Worm (Caenorhabditis elegans): ENCODE results near the gene Y53G8AR.6.

The Y53G8AR.6 gene

DNA sequence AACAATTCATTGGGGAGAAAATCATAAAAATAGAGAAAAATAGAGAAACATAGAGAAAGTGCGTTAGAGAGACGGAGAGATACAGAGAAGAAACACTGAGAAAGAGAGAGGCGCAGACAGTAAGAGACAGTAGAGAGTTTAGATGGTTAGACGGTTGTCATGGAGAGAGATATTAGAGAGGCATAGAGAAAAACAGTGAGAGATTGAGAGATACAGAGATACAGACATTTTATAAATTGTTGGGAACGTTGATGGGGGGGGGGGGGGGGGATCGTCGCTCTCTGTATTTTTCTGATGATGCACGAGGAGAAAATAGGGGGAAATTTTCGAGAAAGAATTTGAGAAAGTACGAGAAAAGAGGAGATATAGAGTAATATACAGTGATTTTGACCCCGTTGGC, 15.2 kb upstream of the Y53G8AR.6 start (continued):
- no peak for TF ChIP-seq zag-1 (tag; optimal IDR thresholded peaks at IDR 0.05)
- TF ChIP-seq ets-5 (GFP tag; IDR thresholded peaks at IDR 0.05) = no peak
- TF ChIP-seq nhr-71 (tag; optimal IDR thresholded peaks at IDR 0.05) = peak; percentile 95
- TF ChIP-seq ztf-4 (tag; optimal IDR thresholded peaks at IDR 0.05) = peak; percentile 79
- TF ChIP-seq nhr-28 (tag; optimal IDR thresholded peaks at IDR 0.05) = no peak
- peak; percentile 92 for TF ChIP-seq nhr-11 (tag; optimal IDR thresholded peaks at IDR 0.05)
- no peak for TF ChIP-seq alr-1 (tag; optimal IDR thresholded peaks at IDR 0.05; ENCODE audit: borderline replicate concordance)
- TF ChIP-seq ama-1 (optimal IDR thresholded peaks at IDR 0.05) = no peak
- TF ChIP-seq nhr-84 (tag; optimal IDR thresholded peaks at IDR 0.05) = no peak
- peak; percentile 57 for TF ChIP-seq zip-4 (GFP tag; optimal IDR thresholded peaks at IDR 0.05)
- TF ChIP-seq unc-98 (GFP tag; IDR thresholded peaks at IDR 0.05) = no peak; the same call in 1 of the 2 replicates
- no peak for TF ChIP-seq lin-15B (tag; optimal IDR thresholded peaks at IDR 0.05)
- TF ChIP-seq nhr-77 (tag; optimal IDR thresholded peaks at IDR 0.05) = peak; percentile 40
- TF ChIP-seq C16A3.4 (tag; optimal IDR thresholded peaks at IDR 0.05) = no peak
- peak; percentile 64 for TF ChIP-seq sup-37 (GFP tag; optimal IDR thresholded peaks at IDR 0.05)
- peak; percentile 66 for TF ChIP-seq lin-13 (GFP tag; optimal IDR thresholded peaks at IDR 0.05)
- peak; percentile 52 for TF ChIP-seq elt-2 (tag; optimal IDR thresholded peaks at IDR 0.05)
- TF ChIP-seq tbx-2 (tag; optimal IDR thresholded peaks at IDR 0.05) = peak; percentile 85
- no peak for TF ChIP-seq mef-2 (tag; optimal IDR thresholded peaks at IDR 0.05)
- no peak for TF ChIP-seq ceh-90 (tag; optimal IDR thresholded peaks at IDR 0.05)
- no peak for TF ChIP-seq fkh-10 (GFP tag; optimal IDR thresholded peaks at IDR 0.05)
- TF ChIP-seq sox-4 (tag; optimal IDR thresholded peaks at IDR 0.05) = peak; percentile 18
- TF ChIP-seq hlh-4 (tag; optimal IDR thresholded peaks at IDR 0.05) = no peak
- no peak for TF ChIP-seq unc-30 (tag; optimal IDR thresholded peaks at IDR 0.05)
- no peak for TF ChIP-seq Y116A8C.19 (tag; optimal IDR thresholded peaks at IDR 0.05; ENCODE audit: borderline replicate concordance)
- peak; percentile 57 for TF ChIP-seq egl-13 (tag; optimal IDR thresholded peaks at IDR 0.05)
- no peak for TF ChIP-seq ceh-63 (GFP tag; optimal IDR thresholded peaks at IDR 0.05)
- no peak for TF ChIP-seq egl-27 (tag; optimal IDR thresholded peaks at IDR 0.05)
- TF ChIP-seq fos-1 (tag; optimal IDR thresholded peaks at IDR 0.05) = peak; percentile 66
- peak; percentile 78 for TF ChIP-seq xbp-1 (tag; optimal IDR thresholded peaks at IDR 0.05)
- TF ChIP-seq snpc-4 (tag; optimal IDR thresholded peaks at IDR 0.05) = peak; percentile 46
- TF ChIP-seq nhr-47 (tag; optimal IDR thresholded peaks at IDR 0.05) = peak; percentile 92

- TF ChIP-seq Y116A8C.19 (tag; optimal IDR thresholded peaks at IDR 0.05; ENCODE audit: borderline replicate concordance) (no peak), elt-2 (tag; optimal IDR thresholded peaks at IDR 0.05) (peak; percentile 84), xbp-1 (tag; optimal IDR thresholded peaks at IDR 0.05) (no peak), lin-35 (GFP tag; optimal IDR thresholded peaks at IDR 0.05) (peak in 1 of 2 experiments; percentile 11), ceh-88 (GFP tag; IDR thresholded peaks at IDR 0.05) (no peak), egl-13 (tag; optimal IDR thresholded peaks at IDR 0.05) (peak; percentile 17)
Measured at ce11 chrIII:3281860-3282358, 12.6 kb upstream of the Y53G8AR.6 start, which contains the start of gene mfsd-8. Gene mfsd-8, plus strand, starts transcription at chrIII:3282308.

- TF ChIP-seq lir-3 (tag; optimal IDR thresholded peaks at IDR 0.05; ENCODE audit: poor library complexity) (no peak), nhr-28 (tag; optimal IDR thresholded peaks at IDR 0.05) (no peak), nhr-85 (tag) (peak; percentile 49)
Measured at ce11 chrIII:3297151-3297550, 2.6 kb downstream of the Y53G8AR.6 start, which contains the start of gene Y53G8AR.5. Gene Y53G8AR.5, plus strand, starts transcription at chrIII:3297451.

DNA sequence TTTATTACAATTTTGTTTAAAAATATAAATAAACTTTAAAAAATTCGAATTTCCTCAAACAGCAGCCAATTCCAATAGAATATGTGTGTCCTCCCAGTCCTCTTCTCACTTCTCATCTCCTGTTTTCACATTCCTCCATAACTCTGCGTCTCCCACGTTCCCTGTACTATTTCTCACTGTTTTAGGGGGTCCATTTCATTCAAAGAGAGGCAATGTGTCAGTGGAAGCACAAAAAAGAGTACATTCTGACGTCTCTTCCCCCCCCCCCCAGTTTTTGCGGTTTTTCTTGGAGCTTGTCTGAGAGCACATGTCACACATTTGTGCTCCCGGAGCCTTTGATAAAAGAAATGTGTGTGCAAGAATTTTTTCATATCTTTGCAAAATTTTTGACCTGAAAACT, 10.0 kb downstream of the Y53G8AR.6 start:
- TF ChIP-seq dpl-1 (GFP tag; optimal IDR thresholded peaks at IDR 0.05) (peak in 1 of 3 experiments; percentile 4), ceh-63 (GFP tag; optimal IDR thresholded peaks at IDR 0.05) (no peak), nhr-85 (tag) (peak; percentile 46), tbx-2 (tag; optimal IDR thresholded peaks at IDR 0.05) (no peak), ztf-11 (tag; optimal IDR thresholded peaks at IDR 0.05) (no peak), lin-35 (GFP tag; optimal IDR thresholded peaks at IDR 0.05) (no peak), mep-1 (tag; optimal IDR thresholded peaks at IDR 0.05) (peak; percentile 3), efl-1 (optimal IDR thresholded peaks at IDR 0.05) (peak; percentile 5 to 12), efl-1 (GFP tag; optimal IDR thresholded peaks at IDR 0.05 in 1 of 2) (peak in 1 of 2 experiments; percentile 66), dsc-1 (tag; optimal IDR thresholded peaks at IDR 0.05) (peak; percentile 61), tlp-1 (tag; optimal IDR thresholded peaks at IDR 0.05) (no peak), aly-2 (tag; optimal IDR thresholded peaks at IDR 0.05) (no peak), mdl-1 (tag; optimal IDR thresholded peaks at IDR 0.05) (peak in 1 of 2 experiments; percentile 3), lin-14 (GFP tag; optimal IDR thresholded peaks at IDR 0.05) (peak; percentile 70), snu-23 (GFP tag; optimal IDR thresholded peaks at IDR 0.05) (peak; percentile 1), lsy-2 (tag; optimal IDR thresholded peaks at IDR 0.05) (peak in 1 of 2 experiments; percentile 19), unc-86 (tag; optimal IDR thresholded peaks at IDR 0.05) (peak; percentile 37)

Data from whole organism, L1 larva.